Fruit fly (Drosophila melanogaster) whole organism, embryonic: ENCODE results near the gene foi.

Experiments
- Adf1 ChIP-seq: fragments of 200-800 bp; sonication (Bioruptor generic); IDR thresholded peaks from 2 replicates; pipeline ENCODE4 v1.3.6; 2022; ENCODE audit warnings: missing biosample characterization, missing genetic modification characterization
- B-H2 ChIP-seq: fragments of 200-800 bp; sonication (Bioruptor generic); optimal IDR thresholded peaks from 2 replicates; lab custom pipeline; 2018; ENCODE audit warnings: missing biosample characterization, mild to moderate bottlenecking, missing genetic modification characterization
- C15 ChIP-seq: fragments of 200-800 bp; sonication (Bioruptor generic); IDR thresholded peaks from 3 replicates; pipeline ENCODE4 v1.3.6; 2022; ENCODE audit warnings: missing biosample characterization, missing genetic modification characterization
- CG10147 ChIP-seq: fragments of 200-800 bp; sonication (Bioruptor generic); optimal IDR thresholded peaks from 2 replicates; lab custom pipeline; 2019; ENCODE audit warnings: missing biosample characterization, mild to moderate bottlenecking, missing genetic modification characterization, moderate library complexity
- CG1024 ChIP-seq: fragments of 200-800 bp; sonication (Bioruptor generic); IDR thresholded peaks from 2 replicates; pipeline ENCODE4 v1.3.6; 2022; ENCODE audit warnings: missing biosample characterization, missing genetic modification characterization
- CG12104 ChIP-seq: fragments of 200-800 bp; sonication (Bioruptor generic); optimal IDR thresholded peaks from 3 replicates; lab custom pipeline; 2016; ENCODE audit warnings: missing biosample characterization, missing genetic modification characterization
- CG13424 ChIP-seq: fragments of 200-800 bp; sonication (Bioruptor generic); optimal IDR thresholded peaks from 2 replicates; lab custom pipeline; 2019; ENCODE audit warnings: missing biosample characterization, mild to moderate bottlenecking, missing genetic modification characterization, moderate library complexity
- CG13624 ChIP-seq: fragments of 200-800 bp; sonication (Bioruptor generic); optimal IDR thresholded peaks from 2 replicates; lab custom pipeline; 2016; ENCODE audit warnings: missing biosample characterization, missing genetic modification characterization
- CG15514 ChIP-seq: fragments of 200-800 bp; sonication (Bioruptor generic); optimal IDR thresholded peaks from 3 replicates; lab custom pipeline; 2017; ENCODE audit warnings: missing biosample characterization, missing genetic modification characterization, mild to moderate bottlenecking, moderate library complexity, missing genetic modification reagents
- CG1792 ChIP-seq: fragments of 200-800 bp; sonication (Bioruptor generic); optimal IDR thresholded peaks from 2 replicates; lab custom pipeline; 2016; ENCODE audit warnings: missing biosample characterization, missing genetic modification characterization
- CG18011 ChIP-seq: fragments of 200-800 bp; sonication (Bioruptor generic); optimal IDR thresholded peaks from 2 replicates; lab custom pipeline; 2017; ENCODE audit warnings: missing biosample characterization, missing genetic modification characterization, mild to moderate bottlenecking, moderate library complexity, missing genotype
- CG18262 ChIP-seq: fragments of 200-800 bp; optimal IDR thresholded peaks from 3 replicates; lab custom pipeline; 2019; ENCODE audit warnings: missing biosample characterization, mild to moderate bottlenecking, missing genetic modification characterization, moderate library complexity
- CG1832 ChIP-seq: fragments of 200-800 bp; sonication (Bioruptor generic); optimal IDR thresholded peaks from 2 replicates; lab custom pipeline; 2017; ENCODE audit warnings: missing biosample characterization, mild to moderate bottlenecking, missing genetic modification characterization, inconsistent platforms
- CG2120 ChIP-seq: fragments of 200-800 bp; sonication (Bioruptor generic); optimal IDR thresholded peaks from 3 replicates; lab custom pipeline; 2016; ENCODE audit warnings: missing biosample characterization, missing genetic modification characterization
- CG2889 ChIP-seq: fragments of 200-800 bp; sonication (Bioruptor generic); IDR thresholded peaks from 3 replicates; pipeline ENCODE4 v1.3.6; 2022; ENCODE audit warnings: missing biosample characterization, missing genetic modification characterization
- CG34422 ChIP-seq: fragments of 200-800 bp; sonication (Bioruptor generic); IDR thresholded peaks from 3 replicates; pipeline ENCODE4 v1.3.6; 2022; ENCODE audit warnings: missing biosample characterization, missing genetic modification characterization
- CG42726 ChIP-seq: fragments of 200-800 bp; sonication (Bioruptor generic); IDR thresholded peaks from 2 replicates; pipeline ENCODE4 v1.3.6; 2022; ENCODE audit warnings: missing biosample characterization, missing genetic modification characterization; ENCODE audit not compliant: partially characterized antibody
- CG4424 ChIP-seq: fragments of 200-800 bp; sonication (Bioruptor generic); optimal IDR thresholded peaks from 3 replicates; lab custom pipeline; 2016; ENCODE audit warnings: missing biosample characterization, missing genetic modification characterization
- CG5180 ChIP-seq: fragments of 200-800 bp; sonication (Bioruptor generic); optimal IDR thresholded peaks from 3 replicates; lab custom pipeline; 2017; ENCODE audit warnings: missing biosample characterization, missing genetic modification characterization, mild to moderate bottlenecking, moderate library complexity, missing genetic modification reagents
- CG6765 ChIP-seq: fragments of 200-800 bp; sonication (Bioruptor generic); optimal IDR thresholded peaks from 3 replicates; lab custom pipeline; 2017; ENCODE audit warnings: missing biosample characterization, mild to moderate bottlenecking, missing genetic modification characterization
- CG8388 ChIP-seq: fragments of 200-800 bp; sonication (Bioruptor generic); optimal IDR thresholded peaks from 2 replicates; lab custom pipeline; 2019; ENCODE audit warnings: missing biosample characterization, mild to moderate bottlenecking, missing genetic modification characterization, moderate library complexity
- CG8924 ChIP-seq: fragments of 200-800 bp; optimal IDR thresholded peaks from 3 replicates; lab custom pipeline; 2019; ENCODE audit warnings: missing biosample characterization, mild to moderate bottlenecking, missing genetic modification characterization, moderate library complexity
- CG9437 ChIP-seq: fragments of 200-800 bp; sonication (Bioruptor generic); optimal IDR thresholded peaks from 2 replicates; lab custom pipeline; 2018; ENCODE audit warnings: missing biosample characterization, mild to moderate bottlenecking, missing genetic modification characterization
- CoRest ChIP-seq: fragments of 200-800 bp; sonication (Bioruptor generic); optimal IDR thresholded peaks from 3 replicates; lab custom pipeline; 2018; ENCODE audit warnings: missing biosample characterization, mild to moderate bottlenecking, missing genetic modification characterization, moderate library complexity
- Dp ChIP-seq: fragments of 200-800 bp; sonication (Bioruptor generic); optimal IDR thresholded peaks from 2 replicates; lab custom pipeline; 2018; ENCODE audit warnings: missing biosample characterization, mild to moderate bottlenecking, missing genetic modification characterization, moderate library complexity
- E2f2 ChIP-seq: fragments of 200-800 bp; sonication (Bioruptor generic); IDR thresholded peaks from 2 replicates; pipeline ENCODE4 v1.3.6; 2022; ENCODE audit warnings: missing biosample characterization, missing genetic modification characterization
- Fer3 ChIP-seq: fragments of 200-800 bp; sonication (Bioruptor generic); optimal IDR thresholded peaks from 2 replicates; lab custom pipeline; 2018; ENCODE audit warnings: missing biosample characterization, mild to moderate bottlenecking, missing genetic modification characterization, moderate library complexity
- GATAe ChIP-seq: fragments of 200-800 bp; sonication (Bioruptor generic); conservative IDR thresholded peaks from 2 replicates; pipeline ENCODE4 v1.3.6; 2022; ENCODE audit warnings: missing biosample characterization, missing genetic modification characterization
- Hmr ChIP-seq: fragments of 200-800 bp; sonication (Bioruptor generic); optimal IDR thresholded peaks from 3 replicates; lab custom pipeline; 2017; ENCODE audit warnings: mild to moderate bottlenecking, missing biosample characterization, missing genetic modification reagents, missing genetic modification characterization
- Hr51 ChIP-seq, 2 experiments: fragments of 200-800 bp; sonication (Bioruptor generic); optimal IDR thresholded peaks; 2 replicates in 1 of 2; 3 replicates in 1 of 2; lab custom pipeline; 2016 to 2018; ENCODE audit warnings: missing biosample characterization in 2 of 2, missing genetic modification characterization in 2 of 2, mild to moderate bottlenecking in 1 of 2, moderate library complexity in 1 of 2
- Max ChIP-seq: fragments of 200-800 bp; sonication (Bioruptor generic); optimal IDR thresholded peaks from 2 replicates; lab custom pipeline; 2016; ENCODE audit warnings: missing biosample characterization, mild to moderate bottlenecking, missing genetic modification characterization
- Med ChIP-seq: fragments of 200-800 bp; sonication (Bioruptor generic); peaks from one replicate; lab custom pipeline; 2016; ENCODE audit warnings: missing biosample characterization, missing genetic modification characterization, mild to moderate bottlenecking, inconsistent platforms, moderate library complexity
- PHDP ChIP-seq: fragments of 200-800 bp; sonication (Bioruptor generic); optimal IDR thresholded peaks from 3 replicates; lab custom pipeline; 2018; ENCODE audit warnings: missing biosample characterization, mild to moderate bottlenecking, missing genetic modification characterization, moderate library complexity
- Spps ChIP-seq: fragments of 200-800 bp; sonication (Bioruptor generic); optimal IDR thresholded peaks from 2 replicates; lab custom pipeline; 2018; ENCODE audit warnings: missing biosample characterization, mild to moderate bottlenecking, missing genetic modification characterization
- Xbp1 ChIP-seq: fragments of 200-800 bp; sonication (Bioruptor generic); optimal IDR thresholded peaks from 3 replicates; lab custom pipeline; 2016; ENCODE audit warnings: missing biosample characterization, mild to moderate bottlenecking, missing genetic modification characterization
- bab2 ChIP-seq: fragments of 200-800 bp; sonication (Bioruptor generic); optimal IDR thresholded peaks from 2 replicates; lab custom pipeline; 2016; ENCODE audit warnings: missing biosample characterization, missing genetic modification characterization
- cwo ChIP-seq: fragments of 200-800 bp; sonication (Bioruptor generic); optimal IDR thresholded peaks from 3 replicates; lab custom pipeline; 2017; ENCODE audit warnings: missing biosample characterization, missing genetic modification characterization, mild to moderate bottlenecking, moderate library complexity, missing genetic modification reagents
- dati ChIP-seq: fragments of 200-800 bp; sonication (Bioruptor generic); IDR thresholded peaks from 2 replicates; pipeline ENCODE4 v1.3.6; 2022; ENCODE audit warnings: missing biosample characterization, missing genetic modification characterization
- ewg ChIP-seq: fragments of 200-800 bp; sonication (Bioruptor generic); optimal IDR thresholded peaks from 3 replicates; lab custom pipeline; 2017; ENCODE audit warnings: mild to moderate bottlenecking, missing biosample characterization, missing genetic modification reagents, missing genetic modification characterization
- hbn ChIP-seq: fragments of 200-800 bp; sonication (Bioruptor generic); IDR thresholded peaks from 2 replicates; pipeline ENCODE4 v1.3.6; 2022; ENCODE audit warnings: missing biosample characterization, missing genetic modification characterization; ENCODE audit not compliant: partially characterized antibody
- mld ChIP-seq: fragments of 200-800 bp; sonication (Bioruptor generic); IDR thresholded peaks from 3 replicates; pipeline ENCODE4 v1.3.6; 2022; ENCODE audit warnings: missing biosample characterization, missing genetic modification characterization; ENCODE audit not compliant: partially characterized antibody
- nmo ChIP-seq: fragments of 200-800 bp; sonication (Bioruptor generic); optimal IDR thresholded peaks from 2 replicates; lab custom pipeline; 2018; ENCODE audit warnings: missing biosample characterization, mild to moderate bottlenecking, missing genetic modification characterization, moderate library complexity
- onecut ChIP-seq: fragments of 200-800 bp; sonication (Bioruptor generic); IDR thresholded peaks from 2 replicates; pipeline ENCODE4 v1.3.6; 2022; ENCODE audit warnings: missing biosample characterization, missing genetic modification characterization
- p53 ChIP-seq: fragments of 200-800 bp; sonication (Bioruptor generic); optimal IDR thresholded peaks from 2 replicates; lab custom pipeline; 2016; ENCODE audit warnings: missing biosample characterization, missing genetic modification characterization
- phol ChIP-seq: fragments of 200-800 bp; sonication (Bioruptor generic); optimal IDR thresholded peaks from 3 replicates; lab custom pipeline; 2018; ENCODE audit warnings: missing biosample characterization, mild to moderate bottlenecking, missing genetic modification characterization, moderate library complexity
- ranshi ChIP-seq: fragments of 200-800 bp; sonication (Bioruptor generic); IDR thresholded peaks from 2 replicates; pipeline ENCODE4 v1.3.6; 2022; ENCODE audit warnings: missing biosample characterization, missing genetic modification characterization
- sens-2 ChIP-seq: fragments of 200-800 bp; sonication (Bioruptor generic); IDR thresholded peaks from 2 replicates; pipeline ENCODE4 v1.3.6; 2022; ENCODE audit warnings: missing biosample characterization, missing genetic modification characterization
- trem ChIP-seq: fragments of 200-800 bp; optimal IDR thresholded peaks from 3 replicates; lab custom pipeline; 2019; ENCODE audit warnings: missing biosample characterization, mild to moderate bottlenecking, missing genetic modification characterization, moderate library complexity
- twi ChIP-seq: fragments of 200-800 bp; optimal IDR thresholded peaks from 2 replicates; lab custom pipeline; 2019; ENCODE audit warnings: missing biosample characterization, mild to moderate bottlenecking, missing genetic modification characterization, moderate library complexity
- vvl ChIP-seq: fragments of 200-800 bp; sonication (Bioruptor generic); IDR thresholded peaks from 2 replicates; pipeline ENCODE4 v1.3.6; 2022; ENCODE audit warnings: missing biosample characterization, missing genetic modification characterization

The foi gene

dm6 chr3L:8509567-8510109, 15.4 kb upstream of the foi start, which contains the start of the genes ZC3H3 and Pus7 (continued):
- TF ChIP-seq vvl (GFP tag; lab: Robert Waterston, UW), result 0 out of 2 replicates have a peak, but pooled peaks have one; percentile 12
- TF ChIP-seq p53 (GFP tag; lab: Kevin White, UChicago), result no peak
- no peak for TF ChIP-seq CG8388 (GFP tag; lab: Kevin White, UChicago)
- TF ChIP-seq CG12104 (GFP tag; lab: Kevin White, UChicago), result no peak
- peak; percentile 36 for TF ChIP-seq CoRest (tag; lab: Kevin White, UChicago)
- no peak for TF ChIP-seq B-H2 (GFP tag; lab: Kevin White, UChicago)
- TF ChIP-seq Max (GFP tag; lab: Kevin White, UChicago), result peak; percentile 31
- TF ChIP-seq C15, result no peak
- TF ChIP-seq twi (tag; lab: Kevin White, UChicago), result peak; percentile 3
- no peak for TF ChIP-seq CG13624 (GFP tag; lab: Kevin White, UChicago)
- TF ChIP-seq nmo, result peak; percentile 39
- no peak for TF ChIP-seq CG42726 (GFP tag; lab: Robert Waterston, UW)
- TF ChIP-seq ranshi (GFP tag; lab: Robert Waterston, UW), result peak; percentile 92
- TF ChIP-seq CG9437 (GFP tag; lab: Kevin White, UChicago), result peak; percentile 78
- peak; percentile 55 for TF ChIP-seq CG10147 (GFP tag; lab: Kevin White, UChicago)
- TF ChIP-seq CG15514, result peak; percentile 42
- TF ChIP-seq PHDP, result peak; percentile 52
- TF ChIP-seq Med (GFP tag; lab: Kevin White, UChicago), result peak; percentile 61
- peak; percentile 60 for TF ChIP-seq Dp (GFP tag; lab: Kevin White, UChicago)
- no peak for TF ChIP-seq Fer3 (tag; lab: Kevin White, UChicago)
- peak; percentile 37 for TF ChIP-seq CG13424 (tag; lab: Kevin White, UChicago)
- TF ChIP-seq CG2120, result peak; percentile 4
- TF ChIP-seq CG8924 (tag; lab: Kevin White, UChicago), result peak; percentile 16
- TF ChIP-seq trem, result peak; percentile 65
- TF ChIP-seq phol (tag; lab: Kevin White, UChicago), result peak; percentile 50
- peak in 1 of 2 experiments; percentile 32 for TF ChIP-seq Hr51 (GFP tag; optimal IDR thresholded peaks at IDR 0.05; lab: Kevin White, UChicago)
- TF ChIP-seq sens-2 (GFP tag; lab: Robert Waterston, UW), result no peak
- TF ChIP-seq ewg, result peak; percentile 37
- peak; percentile 66 for TF ChIP-seq E2f2 (GFP tag; lab: Robert Waterston, UW)
- TF ChIP-seq Xbp1 (GFP tag; lab: Kevin White, UChicago), result peak; percentile 27
- peak; percentile 13 for TF ChIP-seq CG4424 (GFP tag; lab: Kevin White, UChicago)

DNA sequence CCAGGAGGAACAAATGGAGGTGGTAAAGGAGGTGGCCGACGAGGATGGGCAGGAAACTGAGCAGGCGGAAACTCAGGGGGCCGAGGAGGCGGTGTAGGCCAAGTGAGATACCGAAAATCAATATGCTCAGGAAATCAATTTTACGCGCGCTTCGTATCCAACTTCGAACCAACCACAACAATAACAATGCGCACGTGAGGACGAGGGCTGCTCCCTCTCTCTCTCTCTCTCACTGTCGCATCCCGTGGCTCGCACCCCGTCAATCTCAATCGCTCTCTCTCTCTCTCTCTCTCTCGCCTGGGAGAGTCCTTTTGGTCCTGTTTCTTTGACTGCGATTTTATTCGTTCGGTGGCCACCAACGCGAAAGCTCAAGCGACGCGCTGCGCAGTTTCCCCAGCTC, 12.6 kb upstream of the foi start, which contains the start of gene CG6765:
TSS of gene CG6765 (plus strand) at position 340 of the 400 bp plus-strand sequence.
- TF ChIP-seq mld (GFP tag; lab: Robert Waterston, UW) (0 out of 3 replicates have a peak, but pooled peaks have one; percentile 31), CG18011 (no peak), CG1832 (GFP tag; lab: Kevin White, UChicago) (peak; percentile 75), dati (GFP tag; lab: Robert Waterston, UW) (no peak), CG5180 (peak; percentile 64), bab2 (GFP tag; lab: Kevin White, UChicago) (no peak), CG2889 (GFP tag; lab: Robert Waterston, UW) (no peak), Spps (tag; lab: Kevin White, UChicago) (no peak), CG1792 (GFP tag; lab: Kevin White, UChicago) (no peak), Adf1 (GFP tag; lab: Robert Waterston, UW) (peak; percentile 6; the same call in 1 of the 2 replicates), CG1024 (no peak), onecut (GFP tag; lab: Robert Waterston, UW) (peak; percentile 99), hbn (0 out of 2 replicates have a peak, but pooled peaks have one; percentile 29), GATAe (GFP tag; lab: Robert Waterston, UW) (no peak), CG18262 (tag; lab: Kevin White, UChicago) (no peak), Hmr (GFP tag; lab: Kevin White, UChicago) (peak; percentile 18), CG6765 (GFP tag; lab: Kevin White, UChicago) (peak; percentile 86), CG34422 (peak; percentile 44; the same call in 1 of the 3 replicates), cwo (GFP tag; lab: Kevin White, UChicago) (peak; percentile 11)
